Worm (Caenorhabditis elegans): ENCODE results near the gene F42G2.5.

ce11 chrII:2420685-2421084 lies 2.9 kb upstream of the F42G2.5 start:
- no peak for TF ChIP-seq F33H1.4 (GFP tag; IDR thresholded peaks at IDR 0.05)
- TF ChIP-seq tbx-9 (tag; optimal IDR thresholded peaks at IDR 0.05; ENCODE audit: borderline replicate concordance) = no peak
- no peak for TF ChIP-seq rcor-1 (GFP tag; IDR thresholded peaks at IDR 0.05)
- TF ChIP-seq dpff-1 (tag; optimal IDR thresholded peaks at IDR 0.05) = no peak
- no peak for TF ChIP-seq F39B2.1 (GFP tag; IDR thresholded peaks at IDR 0.05)
- no peak for TF ChIP-seq snpc-4 (GFP tag; optimal IDR thresholded peaks at IDR 0.05)
- no peak for TF ChIP-seq snpc-4 (tag; optimal IDR thresholded peaks at IDR 0.05)
